Worm (Caenorhabditis elegans) whole organism, L1 larva: Measurements from ENCODE around the gene C39B10.5.

Experiments used
- C34B4.2 ChIP-seq: sonication (generic microtip); optimal IDR thresholded peaks from 2 replicates; lab custom pipeline; 2017; ENCODE audit warnings: mild to moderate bottlenecking, missing genetic modification characterization, missing compliant biosample characterization
- ama-1 ChIP-seq: fragments of 150-350 bp; optimal IDR thresholded peaks from 2 replicates; lab custom pipeline; 2014
- hpl-2 ChIP-seq: fragments of 150-350 bp; optimal IDR thresholded peaks from 2 replicates; lab custom pipeline; 2014; ENCODE audit warnings: missing biosample characterization, missing genetic modification reagents, missing genetic modification characterization
- lir-3 ChIP-seq: sonication (generic microtip); optimal IDR thresholded peaks from 2 replicates; lab custom pipeline; 2016; ENCODE audit warnings: mild to moderate bottlenecking, missing genetic modification characterization, moderate library complexity, missing compliant biosample characterization; ENCODE audit not compliant: poor library complexity
- nhr-12 ChIP-seq: sonication (generic microtip); optimal IDR thresholded peaks from 2 replicates; lab custom pipeline; 2017; ENCODE audit warnings: missing biosample characterization, missing genetic modification characterization
- nhr-237 ChIP-seq: fragments of 150-350 bp; optimal IDR thresholded peaks from 2 replicates; lab custom pipeline; 2014; ENCODE audit warnings: missing biosample characterization, missing genetic modification characterization
- nhr-28 ChIP-seq: fragments of 150-350 bp; optimal IDR thresholded peaks from 2 replicates; lab custom pipeline; 2014; ENCODE audit warnings: missing biosample characterization, missing genetic modification characterization
- swsn-7 ChIP-seq: sonication (generic microtip); optimal IDR thresholded peaks from 2 replicates; lab custom pipeline; 2016; ENCODE audit warnings: missing genetic modification characterization, missing compliant biosample characterization
- unc-62 ChIP-seq: fragments of 150-350 bp; optimal IDR thresholded peaks from 2 replicates; lab custom pipeline; 2014; ENCODE audit warnings: missing biosample characterization, missing genetic modification reagents, missing genetic modification characterization
- unc-86 ChIP-seq: sonication (generic microtip); optimal IDR thresholded peaks from 2 replicates; lab custom pipeline; 2016; ENCODE audit warnings: missing genetic modification characterization, missing compliant biosample characterization
- ztf-11 ChIP-seq, 2 experiments: sonication (generic microtip); optimal IDR thresholded peaks; 2 replicates each; lab custom pipeline; 2016 to 2017; ENCODE audit warnings: missing genetic modification characterization in 2 of 2, missing biosample characterization in 1 of 2, missing compliant biosample characterization in 1 of 2
- ztf-4 ChIP-seq: fragments of 150-350 bp; optimal IDR thresholded peaks from 2 replicates; lab custom pipeline; 2014; ENCODE audit warnings: missing biosample characterization, missing genetic modification characterization

ce11 chrX:10410539-10410938, 36.6 kb upstream of the C39B10.5 start:
- TF ChIP-seq ztf-4 (no peak), ama-1 (lab: Kevin White, UChicago) (no peak), nhr-12 (tag; lab: Kevin White, UChicago) (no peak), nhr-237 (tag; lab: Kevin White, UChicago) (no peak), swsn-7 (no peak), unc-62 (GFP tag; lab: Kevin White, UChicago) (no peak), nhr-28 (tag; lab: Kevin White, UChicago) (no peak), C34B4.2 (tag; lab: Kevin White, UChicago) (no peak), lir-3 (tag; lab: Kevin White, UChicago) (no peak), unc-86 (tag; lab: Kevin White, UChicago) (no peak), ztf-11 (tag; optimal IDR thresholded peaks at IDR 0.05; lab: Kevin White, UChicago) (no peak), hpl-2 (GFP tag; lab: Kevin White, UChicago) (no peak)
